Fruit fly (Drosophila melanogaster) whole organism, pupa: ENCODE data around the gene CG14120.

Experiments used
- CG10348 ChIP-seq: fragments of 200-800 bp; sonication (Bioruptor generic); IDR thresholded peaks from 2 replicates; pipeline ENCODE4 v1.3.6; 2022; ENCODE audit warnings: missing biosample characterization, missing genetic modification characterization
- CG12605 ChIP-seq: fragments of 200-800 bp; sonication (Bioruptor generic); IDR thresholded peaks from 2 replicates; pipeline ENCODE4 v1.3.6; 2022; ENCODE audit warnings: missing biosample characterization, missing genetic modification characterization
- CG13204 ChIP-seq: fragments of 200-800 bp; sonication (Bioruptor generic); optimal IDR thresholded peaks from 2 replicates; lab custom pipeline; 2018; ENCODE audit warnings: missing biosample characterization, mild to moderate bottlenecking, missing genetic modification characterization, moderate library complexity
- CG14655 ChIP-seq: fragments of 200-800 bp; sonication (Bioruptor generic); optimal IDR thresholded peaks from 3 replicates; lab custom pipeline; 2017; ENCODE audit warnings: mild to moderate bottlenecking, missing biosample characterization, missing genetic modification reagents, missing genetic modification characterization
- CG15710 ChIP-seq: fragments of 200-800 bp; sonication (Bioruptor generic); optimal IDR thresholded peaks from 2 replicates; lab custom pipeline; 2018; ENCODE audit warnings: missing biosample characterization, mild to moderate bottlenecking, missing genetic modification characterization, moderate library complexity
- CG17806 ChIP-seq: fragments of 200-800 bp; sonication (Bioruptor generic); optimal IDR thresholded peaks from 2 replicates; lab custom pipeline; 2018; ENCODE audit warnings: missing biosample characterization, mild to moderate bottlenecking, missing genetic modification characterization, moderate library complexity
- CG32121 ChIP-seq: fragments of 200-800 bp; sonication (Bioruptor generic); IDR thresholded peaks from 2 replicates; pipeline ENCODE4 v1.3.6; 2022; ENCODE audit warnings: missing biosample characterization, missing genetic modification characterization
- CG34367 ChIP-seq: fragments of 200-800 bp; sonication (Bioruptor generic); optimal IDR thresholded peaks from 2 replicates; lab custom pipeline; 2018; ENCODE audit warnings: missing biosample characterization, mild to moderate bottlenecking, missing genetic modification characterization
- CG4496 ChIP-seq: fragments of 200-800 bp; sonication (Bioruptor generic); IDR thresholded peaks from 3 replicates; pipeline ENCODE4 v1.3.6; 2022; ENCODE audit warnings: missing biosample characterization, missing genetic modification characterization
- CG8301 ChIP-seq: fragments of 200-800 bp; sonication (Bioruptor generic); optimal IDR thresholded peaks from 2 replicates; lab custom pipeline; 2018; ENCODE audit warnings: missing biosample characterization, mild to moderate bottlenecking, missing genetic modification characterization
- CG9948 ChIP-seq: fragments of 200-800 bp; sonication (Bioruptor generic); optimal IDR thresholded peaks from 2 replicates; lab custom pipeline; 2018; ENCODE audit warnings: missing biosample characterization, mild to moderate bottlenecking, missing genetic modification characterization, moderate library complexity
- D1 ChIP-seq: fragments of 200-800 bp; sonication (Bioruptor generic); optimal IDR thresholded peaks from 2 replicates; lab custom pipeline; 2018; ENCODE audit warnings: missing biosample characterization, mild to moderate bottlenecking, missing genetic modification characterization, moderate library complexity
- EcR ChIP-seq: fragments of 200-800 bp; sonication (Bioruptor generic); optimal IDR thresholded peaks from 3 replicates; lab custom pipeline; 2019; ENCODE audit warnings: missing biosample characterization, missing genetic modification characterization, mild to moderate bottlenecking, moderate library complexity, missing genetic modification reagents
- Ets98B ChIP-seq: fragments of 200-800 bp; sonication (Bioruptor generic); IDR thresholded peaks from 2 replicates; pipeline ENCODE4 v1.3.6; 2022; ENCODE audit warnings: missing biosample characterization, missing genetic modification characterization
- Pif1A ChIP-seq: fragments of 200-800 bp; sonication (Bioruptor generic); optimal IDR thresholded peaks from 3 replicates; lab custom pipeline; 2016; ENCODE audit warnings: missing biosample characterization, missing genetic modification characterization
- Pif1B ChIP-seq: fragments of 200-800 bp; sonication (Bioruptor generic); optimal IDR thresholded peaks from 3 replicates; lab custom pipeline; 2016; ENCODE audit warnings: missing biosample characterization, missing genetic modification characterization
- Snoo ChIP-seq: fragments of 200-800 bp; sonication (Bioruptor generic); optimal IDR thresholded peaks from 3 replicates; lab custom pipeline; 2017; ENCODE audit warnings: missing biosample characterization, mild to moderate bottlenecking, missing genetic modification characterization, inconsistent platforms
- fd96Ca ChIP-seq: fragments of 200-800 bp; sonication (Bioruptor generic); IDR thresholded peaks from 3 replicates; pipeline ENCODE4 v1.3.6; 2022; ENCODE audit warnings: missing biosample characterization, missing genetic modification characterization
- gl ChIP-seq: fragments of 200-800 bp; sonication (Bioruptor generic); optimal IDR thresholded peaks from 2 replicates; lab custom pipeline; 2018; ENCODE audit warnings: missing biosample characterization, mild to moderate bottlenecking, missing genetic modification characterization
- rn ChIP-seq: fragments of 200-800 bp; sonication (Bioruptor generic); IDR thresholded peaks from 2 replicates; pipeline ENCODE4 v1.3.6; 2022; ENCODE audit warnings: missing biosample characterization, missing genetic modification characterization

Gene CG14120

dm6 chr3L:12849867-12850301 lies 35.0 kb upstream of the CG14120 start, which contains the start of the genes CG10948 and Wbp2:
Gene CG10948 (minus strand): TSS chr3L:12850117.
Gene Wbp2 (plus strand): TSS chr3L:12850165.
- TF ChIP-seq Snoo (tag; lab: Kevin White, UChicago) = peak; percentile 36
- peak; percentile 62 for TF ChIP-seq CG4496 (GFP tag; lab: Robert Waterston, UW)
- TF ChIP-seq CG17806 (tag; lab: Kevin White, UChicago) = no peak

- TF ChIP-seq CG4496 (GFP tag; lab: Robert Waterston, UW) (no peak), D1 (no peak), rn (no peak), CG9948 (tag; lab: Kevin White, UChicago) (no peak), Pif1A (GFP tag; lab: Kevin White, UChicago) (no peak), EcR (GFP tag; lab: Kevin White, UChicago) (no peak), CG32121 (no peak), CG34367 (no peak), CG14655 (GFP tag; lab: Kevin White, UChicago) (no peak), fd96Ca (no peak)
Measured at dm6 chr3L:12853423-12853822, 31.4 kb upstream of the CG14120 start, which contains the start of gene Ent3. Gene Ent3 (plus strand): TSS chr3L:12853646.

- no peak for TF ChIP-seq CG4496 (GFP tag; lab: Robert Waterston, UW)
- TF ChIP-seq D1 = no peak
- no peak for TF ChIP-seq Pif1A (GFP tag; lab: Kevin White, UChicago)
- no peak for TF ChIP-seq Ets98B (GFP tag; lab: Robert Waterston, UW)
- TF ChIP-seq gl (tag; lab: Kevin White, UChicago) = no peak
- no peak for TF ChIP-seq fd96Ca
- TF ChIP-seq, all 21 proteins: peak for 0
Measured at dm6 chr3L:12857553-12858122, 27.2 kb upstream of the CG14120 start.

dm6 chr3L:12861255-12861899 lies 23.5 kb upstream of the CG14120 start, which contains the start of gene CG32107:
Gene CG32107 (minus strand): TSS chr3L:12861305.
- no peak for TF ChIP-seq rn
- peak; percentile 5 for TF ChIP-seq D1

dm6 chr3L:12862820-12863219 lies 22.0 kb upstream of the CG14120 start, which contains the start of gene CG10943:
Gene CG10943 (minus strand): TSS chr3L:12862920.
- TF ChIP-seq CG8301 (no peak), Snoo (tag; lab: Kevin White, UChicago) (no peak), CG34367 (no peak), gl (tag; lab: Kevin White, UChicago) (no peak)
- TF ChIP-seq, all 21 proteins: peak for 0

dm6 chr3L:12864472-12864871 lies 20.4 kb upstream of the CG14120 start:
- TF ChIP-seq rn (no peak), CG10348 (GFP tag; lab: Robert Waterston, UW) (no peak), CG32121 (no peak), CG14655 (GFP tag; lab: Kevin White, UChicago) (no peak), Snoo (tag; lab: Kevin White, UChicago) (no peak), CG4496 (GFP tag; lab: Robert Waterston, UW) (no peak), CG15710 (tag; lab: Kevin White, UChicago) (no peak), CG17806 (tag; lab: Kevin White, UChicago) (no peak), EcR (GFP tag; lab: Kevin White, UChicago) (no peak), CG13204 (GFP tag; lab: Kevin White, UChicago) (no peak), CG34367 (no peak), Pif1B (GFP tag; lab: Kevin White, UChicago) (no peak), D1 (no peak)

dm6 chr3L:12867956-12868443 lies 16.8 kb upstream of the CG14120 start:
- TF ChIP-seq CG12605 = no peak
- TF ChIP-seq CG14655 (GFP tag; lab: Kevin White, UChicago) = no peak
- TF ChIP-seq Pif1A (GFP tag; lab: Kevin White, UChicago) = no peak
- TF ChIP-seq CG9948 (tag; lab: Kevin White, UChicago) = no peak
- no peak for TF ChIP-seq fd96Ca
- TF ChIP-seq CG10348 (GFP tag; lab: Robert Waterston, UW) = no peak
- no peak for TF ChIP-seq CG17806 (tag; lab: Kevin White, UChicago)
- TF ChIP-seq CG32121 = no peak
- TF ChIP-seq gl (tag; lab: Kevin White, UChicago) = no peak
- TF ChIP-seq Ets98B (GFP tag; lab: Robert Waterston, UW) = no peak
- TF ChIP-seq CG8301 = no peak
- TF ChIP-seq CG34367 = no peak
- no peak for TF ChIP-seq D1
- no peak for TF ChIP-seq EcR (GFP tag; lab: Kevin White, UChicago)
